Fruit fly (Drosophila melanogaster) whole organism, embryonic: ENCODE data around the gene CG44158.

Experiments
- Ada2b ChIP-seq: fragments of 200-800 bp; sonication (Bioruptor generic); IDR thresholded peaks from 2 replicates; pipeline ENCODE4 v1.3.6; 2022; ENCODE audit warnings: missing biosample characterization, missing genetic modification characterization
- Aef1 ChIP-seq: fragments of 200-800 bp; sonication (Bioruptor generic); IDR thresholded peaks from 3 replicates; pipeline ENCODE4 v1.3.6; 2022; ENCODE audit warnings: missing biosample characterization, missing genetic modification characterization
- Antp ChIP-seq: fragments of 200-800 bp; sonication (Bioruptor generic); optimal IDR thresholded peaks from 3 replicates; lab custom pipeline; 2016; ENCODE audit warnings: missing biosample characterization, missing genetic modification characterization
- Atf6 ChIP-seq: fragments of 200-800 bp; sonication (Bioruptor generic); IDR thresholded peaks from 2 replicates; pipeline ENCODE4 v1.3.6; 2022; ENCODE audit warnings: missing biosample characterization, missing genetic modification characterization
- CG10979 ChIP-seq: fragments of 200-800 bp; sonication (Bioruptor generic); optimal IDR thresholded peaks from 2 replicates; lab custom pipeline; 2018; ENCODE audit warnings: missing biosample characterization, mild to moderate bottlenecking, missing genetic modification characterization, moderate library complexity
- CG11696 ChIP-seq: fragments of 200-800 bp; sonication (Bioruptor generic); IDR thresholded peaks from 2 replicates; pipeline ENCODE4 v1.3.6; 2022; ENCODE audit warnings: missing biosample characterization, missing genetic modification characterization
- CG12744 ChIP-seq: fragments of 200-800 bp; sonication (Bioruptor generic); optimal IDR thresholded peaks from 2 replicates; lab custom pipeline; 2016; ENCODE audit warnings: missing biosample characterization, missing genetic modification characterization
- CG14667 ChIP-seq: fragments of 200-800 bp; sonication (Bioruptor generic); IDR thresholded peaks from 2 replicates; pipeline ENCODE4 v1.3.6; 2022; ENCODE audit warnings: missing biosample characterization, missing genetic modification characterization
- CG15514 ChIP-seq: fragments of 200-800 bp; sonication (Bioruptor generic); optimal IDR thresholded peaks from 3 replicates; lab custom pipeline; 2017; ENCODE audit warnings: missing biosample characterization, missing genetic modification characterization, mild to moderate bottlenecking, moderate library complexity, missing genetic modification reagents
- CG17612 ChIP-seq: fragments of 200-800 bp; sonication (Bioruptor generic); IDR thresholded peaks from 2 replicates; pipeline ENCODE4 v1.3.6; 2022; ENCODE audit warnings: missing biosample characterization, missing genetic modification characterization
- CG31388 ChIP-seq: fragments of 200-800 bp; sonication (Bioruptor generic); optimal IDR thresholded peaks from 2 replicates; lab custom pipeline; 2016; ENCODE audit warnings: missing biosample characterization, missing genetic modification characterization
- CG32532 ChIP-seq: fragments of 200-800 bp; sonication (Bioruptor generic); IDR thresholded peaks from 2 replicates; pipeline ENCODE4 v1.3.6; 2022; ENCODE audit warnings: missing biosample characterization, missing genetic modification characterization
- CG43689 ChIP-seq: fragments of 200-800 bp; sonication (Bioruptor generic); IDR thresholded peaks from 2 replicates; pipeline ENCODE4 v1.3.6; 2022; ENCODE audit warnings: missing biosample characterization, missing genetic modification characterization
- CG6272 ChIP-seq: fragments of 200-800 bp; sonication (Bioruptor generic); IDR thresholded peaks from 2 replicates; pipeline ENCODE4 v1.3.6; 2022; ENCODE audit warnings: missing biosample characterization, missing genetic modification characterization
- CG6791 ChIP-seq: fragments of 200-800 bp; sonication (Bioruptor generic); IDR thresholded peaks from 3 replicates; pipeline ENCODE4 v1.3.6; 2022; ENCODE audit warnings: missing biosample characterization, missing genetic modification characterization; ENCODE audit not compliant: partially characterized antibody
- CG7357 ChIP-seq: fragments of 200-800 bp; sonication (Bioruptor generic); IDR thresholded peaks from 3 replicates; pipeline ENCODE4 v1.3.6; 2022; ENCODE audit warnings: missing biosample characterization, missing genetic modification characterization
- CG7928 ChIP-seq: fragments of 200-800 bp; sonication (Bioruptor generic); optimal IDR thresholded peaks from 2 replicates; lab custom pipeline; 2017; ENCODE audit warnings: missing biosample characterization, mild to moderate bottlenecking, missing genetic modification characterization
- CG8478 ChIP-seq: fragments of >200 bp; optimal IDR thresholded peaks from 2 replicates; lab custom pipeline; 2018
- CG8924 ChIP-seq: fragments of 200-800 bp; optimal IDR thresholded peaks from 3 replicates; lab custom pipeline; 2019; ENCODE audit warnings: missing biosample characterization, mild to moderate bottlenecking, missing genetic modification characterization, moderate library complexity
- CG9817 ChIP-seq: fragments of 200-800 bp; sonication (Bioruptor generic); optimal IDR thresholded peaks from 2 replicates; lab custom pipeline; 2018; ENCODE audit warnings: missing biosample characterization, mild to moderate bottlenecking, missing genetic modification characterization, moderate library complexity
- CkIIα-i1 ChIP-seq: fragments of 200-800 bp; sonication (Bioruptor generic); IDR thresholded peaks from 2 replicates; pipeline ENCODE4 v1.3.6; 2022; ENCODE audit warnings: missing biosample characterization, missing genetic modification characterization
- D19B ChIP-seq: fragments of 200-800 bp; sonication (Bioruptor generic); optimal IDR thresholded peaks from 2 replicates; lab custom pipeline; 2017; ENCODE audit warnings: missing biosample characterization, mild to moderate bottlenecking, missing genetic modification characterization
- Dfd ChIP-seq, 2 experiments: fragments of >200 bp; optimal IDR thresholded peaks; 2 replicates each; lab custom pipeline; 2017; ENCODE audit warnings: missing biosample characterization in 2 of 2, missing genetic modification characterization in 2 of 2
- Dip3 ChIP-seq: fragments of 200-800 bp; sonication (Bioruptor generic); optimal IDR thresholded peaks from 3 replicates; lab custom pipeline; 2016; ENCODE audit warnings: missing biosample characterization, missing genetic modification characterization
- Dref ChIP-seq: fragments of 200-800 bp; sonication (Bioruptor generic); IDR thresholded peaks from 2 replicates; pipeline ENCODE4 v1.3.6; 2022; ENCODE audit warnings: missing biosample characterization, missing genetic modification characterization
- E2f1 ChIP-seq: fragments of 200-800 bp; sonication (Bioruptor generic); IDR thresholded peaks from 2 replicates; pipeline ENCODE4 v1.3.6; 2022; ENCODE audit warnings: missing biosample characterization, missing genetic modification characterization
- Gug ChIP-seq: fragments of 200-800 bp; sonication (Bioruptor generic); IDR thresholded peaks from 4 replicates; pipeline ENCODE4 v1.3.6; 2022; ENCODE audit warnings: missing biosample characterization, missing genetic modification characterization
- HmgZ ChIP-seq: fragments of 200-800 bp; sonication (Bioruptor generic); optimal IDR thresholded peaks from 2 replicates; lab custom pipeline; 2018; ENCODE audit warnings: missing biosample characterization, mild to moderate bottlenecking, missing genetic modification characterization
- MESR4 ChIP-seq: fragments of 200-800 bp; sonication (Bioruptor generic); optimal IDR thresholded peaks from 2 replicates; lab custom pipeline; 2018; ENCODE audit warnings: missing biosample characterization, mild to moderate bottlenecking, missing genetic modification characterization, moderate library complexity
- Mad ChIP-seq: fragments of 200-800 bp; sonication (Bioruptor generic); optimal IDR thresholded peaks from 2 replicates; lab custom pipeline; 2016; ENCODE audit warnings: missing biosample characterization, missing genetic modification characterization
- Myb ChIP-seq: fragments of 200-800 bp; sonication (Bioruptor generic); optimal IDR thresholded peaks from 2 replicates; lab custom pipeline; 2016; ENCODE audit warnings: missing biosample characterization, missing genetic modification characterization
- Ptx1 ChIP-seq: fragments of 200-800 bp; sonication (Bioruptor generic); IDR thresholded peaks from 2 replicates; pipeline ENCODE4 v1.3.6; 2022; ENCODE audit warnings: missing biosample characterization, missing genetic modification characterization
- Sin3A ChIP-seq: fragments of >200 bp; optimal IDR thresholded peaks from 2 replicates; lab custom pipeline; 2018
- Sry-β ChIP-seq: fragments of 200-800 bp; sonication (Bioruptor generic); optimal IDR thresholded peaks from 2 replicates; lab custom pipeline; 2018; ENCODE audit warnings: missing biosample characterization, mild to moderate bottlenecking, missing genetic modification characterization, moderate library complexity
- Taf1 ChIP-seq: fragments of 200-800 bp; sonication (Bioruptor generic); IDR thresholded peaks from 2 replicates; pipeline ENCODE4 v1.3.6; 2022; ENCODE audit warnings: missing biosample characterization, missing genetic modification characterization
- ap ChIP-seq: fragments of 200-800 bp; sonication (Bioruptor generic); IDR thresholded peaks from 2 replicates; pipeline ENCODE4 v1.3.6; 2022; ENCODE audit warnings: missing biosample characterization, missing genetic modification characterization
- ara ChIP-seq: fragments of 200-800 bp; sonication (Bioruptor generic); IDR thresholded peaks from 2 replicates; pipeline ENCODE4 v1.3.6; 2022; ENCODE audit warnings: missing biosample characterization, missing genetic modification characterization
- az2 ChIP-seq: fragments of 200-800 bp; sonication (Bioruptor generic); optimal IDR thresholded peaks from 3 replicates; lab custom pipeline; 2016; ENCODE audit warnings: missing biosample characterization, missing genetic modification characterization
- bab2 ChIP-seq: fragments of 200-800 bp; sonication (Bioruptor generic); optimal IDR thresholded peaks from 2 replicates; lab custom pipeline; 2016; ENCODE audit warnings: missing biosample characterization, missing genetic modification characterization
- br ChIP-seq: fragments of >200 bp; optimal IDR thresholded peaks from 2 replicates; lab custom pipeline; 2017
- cas ChIP-seq: fragments of 200-800 bp; sonication (Bioruptor generic); IDR thresholded peaks from 2 replicates; pipeline ENCODE4 v1.3.6; 2022; ENCODE audit warnings: missing biosample characterization, missing genetic modification characterization
- caup ChIP-seq: fragments of 200-800 bp; sonication (Bioruptor generic); optimal IDR thresholded peaks from 3 replicates; lab custom pipeline; 2017; ENCODE audit warnings: missing biosample characterization, mild to moderate bottlenecking, missing genetic modification characterization, moderate library complexity; ENCODE audit not compliant: severe bottlenecking
- grau ChIP-seq: fragments of 200-800 bp; optimal IDR thresholded peaks from 3 replicates; lab custom pipeline; 2019; ENCODE audit warnings: missing biosample characterization, mild to moderate bottlenecking, missing genetic modification characterization, moderate library complexity
- hbn ChIP-seq: fragments of 200-800 bp; sonication (Bioruptor generic); IDR thresholded peaks from 2 replicates; pipeline ENCODE4 v1.3.6; 2022; ENCODE audit warnings: missing biosample characterization, missing genetic modification characterization; ENCODE audit not compliant: partially characterized antibody
- lola ChIP-seq, 3 experiments: fragments of >200 bp in 2 of 3; fragments of 200-800 bp in 1 of 3; sonication (Bioruptor generic) in 1 of 3; optimal IDR thresholded peaks; 2 replicates each; lab custom pipeline; 2017 to 2019; ENCODE audit warnings: missing biosample characterization in 3 of 3, missing genetic modification characterization in 3 of 3, mild to moderate bottlenecking in 1 of 3, moderate library complexity in 1 of 3
- pfk ChIP-seq: fragments of 200-800 bp; sonication (Bioruptor generic); optimal IDR thresholded peaks from 2 replicates; lab custom pipeline; 2018; ENCODE audit warnings: missing biosample characterization, mild to moderate bottlenecking, missing genetic modification characterization, moderate library complexity
- pum ChIP-seq: fragments of 200-800 bp; sonication (Bioruptor generic); optimal IDR thresholded peaks from 2 replicates; lab custom pipeline; 2016; ENCODE audit warnings: missing biosample characterization, missing genetic modification characterization
- repo ChIP-seq: fragments of 200-800 bp; sonication (Bioruptor generic); optimal IDR thresholded peaks from 2 replicates; lab custom pipeline; 2016; ENCODE audit warnings: missing biosample characterization, missing genetic modification characterization
- schlank ChIP-seq: fragments of 200-800 bp; sonication (Bioruptor generic); optimal IDR thresholded peaks from 2 replicates; lab custom pipeline; 2018; ENCODE audit warnings: missing biosample characterization, mild to moderate bottlenecking, missing genetic modification characterization
- scrt ChIP-seq: fragments of 200-800 bp; sonication (Bioruptor generic); optimal IDR thresholded peaks from 2 replicates; lab custom pipeline; 2018; ENCODE audit warnings: missing biosample characterization, mild to moderate bottlenecking, missing genetic modification characterization, moderate library complexity
- slp2 ChIP-seq: fragments of 200-800 bp; sonication (Bioruptor generic); optimal IDR thresholded peaks from 2 replicates; lab custom pipeline; 2016; ENCODE audit warnings: missing biosample characterization, missing genetic modification characterization
- tap ChIP-seq: fragments of 200-800 bp; optimal IDR thresholded peaks from 3 replicates; lab custom pipeline; 2019; ENCODE audit warnings: missing biosample characterization, mild to moderate bottlenecking, missing genetic modification characterization, moderate library complexity

Gene CG44158

DNA sequence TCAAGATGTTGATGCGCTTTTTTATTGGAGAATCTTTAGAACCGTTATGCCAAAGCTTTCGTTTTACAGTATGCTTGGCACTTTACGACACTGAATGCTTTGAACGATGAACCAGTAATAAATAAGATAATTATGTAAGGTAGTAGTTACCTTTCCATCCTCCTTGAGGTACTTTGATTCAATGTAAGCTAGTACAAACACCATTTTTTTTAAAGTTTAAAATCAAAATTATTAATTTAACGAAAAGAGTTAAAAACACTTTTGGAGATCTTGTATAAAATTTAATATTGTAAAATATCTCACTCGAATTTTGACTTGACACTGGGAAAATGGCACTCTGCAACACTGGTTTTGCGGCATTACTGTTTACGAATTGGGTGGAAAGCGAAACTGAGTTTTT lies 23.2 kb upstream of the CG44158 start, which contains the start of the genes Arp5 and CG7208 (continued):
- TF ChIP-seq Mad (GFP tag; lab: Kevin White, UChicago) (peak; percentile 53), pfk (no peak), schlank (tag; lab: Kevin White, UChicago) (no peak), tap (peak; percentile 53), CG8924 (tag; lab: Kevin White, UChicago) (peak; percentile 65), Antp (peak; percentile 17), scrt (GFP tag; lab: Kevin White, UChicago) (peak; percentile 55), D19B (GFP tag; lab: Kevin White, UChicago) (peak; percentile 42), slp2 (GFP tag; lab: Kevin White, UChicago) (peak; percentile 44), repo (no peak), Myb (GFP tag; lab: Kevin White, UChicago) (peak; percentile 86), Dref (GFP tag; lab: Robert Waterston, UW) (no peak), ap (GFP tag; lab: Robert Waterston, UW) (0 out of 2 replicates have a peak, but pooled peaks have one; percentile 30), CG43689 (GFP tag; lab: Robert Waterston, UW) (no peak), grau (tag; lab: Kevin White, UChicago) (peak; percentile 79), lola (GFP tag; optimal IDR thresholded peaks at IDR 0.05; lab: Kevin White, UChicago) (peak in 1 of 3 experiments; percentile 51), br (no peak), CG8478 (lab: Kevin White, UChicago) (no peak), CG11696 (GFP tag; lab: Robert Waterston, UW) (no peak), CG15514 (GFP tag; lab: Kevin White, UChicago) (peak; percentile 98), Atf6 (GFP tag; lab: Robert Waterston, UW) (peak; percentile 56; the same call in 1 of the 2 replicates), pum (peak; percentile 48), Dfd (GFP tag; optimal IDR thresholded peaks at IDR 0.05; lab: Kevin White, UChicago) (no peak), CG9817 (tag; lab: Kevin White, UChicago) (peak; percentile 63), CG7357 (0 out of 3 replicates have a peak, but pooled peaks have one; percentile 36), Dip3 (GFP tag; lab: Kevin White, UChicago) (peak; percentile 70), CG12744 (GFP tag; lab: Kevin White, UChicago) (peak; percentile 44), CG17612 (GFP tag; lab: Robert Waterston, UW) (no peak), Ptx1 (GFP tag; lab: Robert Waterston, UW) (peak; percentile 62), caup (peak; percentile 64), CG10979 (peak; percentile 53), CG6791 (GFP tag; lab: Robert Waterston, UW) (no peak), bab2 (GFP tag; lab: Kevin White, UChicago) (peak; percentile 59), CG31388 (GFP tag; lab: Kevin White, UChicago) (peak; percentile 29), Aef1 (peak; percentile 44), CG14667 (GFP tag; lab: Robert Waterston, UW) (no peak; the same call in 1 of the 2 replicates), CG7928 (GFP tag; lab: Kevin White, UChicago) (peak; percentile 30), Ada2b (GFP tag; lab: Robert Waterston, UW) (peak; percentile 36; the same call in 1 of the 2 replicates), CG6272 (GFP tag; lab: Robert Waterston, UW) (peak; percentile 62), cas (0 out of 2 replicates have a peak, but pooled peaks have one; percentile 36), az2 (GFP tag; lab: Kevin White, UChicago) (peak; percentile 66), Sry-β (GFP tag; lab: Kevin White, UChicago) (peak; percentile 73), HmgZ (tag; lab: Kevin White, UChicago) (peak; percentile 80), E2f1 (GFP tag; lab: Robert Waterston, UW) (0 out of 2 replicates have a peak, but pooled peaks have one; percentile 30), hbn (no peak), Gug (GFP tag; lab: Robert Waterston, UW) (peak; percentile 50; the same call in 2 of the 4 replicates), ara (GFP tag; lab: Robert Waterston, UW) (0 out of 2 replicates have a peak, but pooled peaks have one; percentile 31), Taf1 (peak; percentile 60), MESR4 (GFP tag; lab: Kevin White, UChicago) (peak; percentile 37), Sin3A (lab: Kevin White, UChicago) (peak; percentile 9), CkIIα-i1 (GFP tag; lab: Robert Waterston, UW) (no peak), CG32532 (GFP tag; lab: Robert Waterston, UW) (peak; percentile 63)
